Fruit fly (Drosophila melanogaster): ENCODE measurements around the gene CG8086.

- TF ChIP-seq corto (GFP tag; optimal IDR thresholded peaks at IDR 0.05) (no peak), stc (GFP tag; IDR thresholded peaks at IDR 0.05) (no peak), sim (GFP tag; IDR thresholded peaks at IDR 0.05) (no peak), CG9609 (GFP tag; optimal IDR thresholded peaks at IDR 0.05) (no peak)
These were observed 32.2 kb upstream of the CG8086 start for dm6 chr2L:8289352-8290091.

Data from whole organism, embryonic.